Fruit fly (Drosophila melanogaster): ENCODE data around the gene Taf13.

dm6 chr2L:20074388-20074787, 19.3 kb downstream of the Taf13 start:
- no peak for TF ChIP-seq HLH106 (tag; optimal IDR thresholded peaks at IDR 0.05)
- no peak for TF ChIP-seq Dfd (GFP tag; optimal IDR thresholded peaks at IDR 0.05)
- TF ChIP-seq CrebA (GFP tag; optimal IDR thresholded peaks at IDR 0.05; ENCODE audit: borderline replicate concordance), result no peak
- TF ChIP-seq usp (GFP tag; optimal IDR thresholded peaks at IDR 0.05), result no peak
- TF ChIP-seq sv (GFP tag; optimal IDR thresholded peaks at IDR 0.05), result no peak
- no peak for TF ChIP-seq Jra (GFP tag; optimal IDR thresholded peaks at IDR 0.05)

All from whole organism, wandering third instar larva.